Worm (Caenorhabditis elegans) whole organism, L4 larva: ENCODE data around the gene D1086.11.

Experiments used
- R02D3.7 ChIP-seq: fragments of 150-350 bp; sonication (generic microtip); optimal IDR thresholded peaks from 3 replicates; lab custom pipeline; 2014; ENCODE audit warnings: missing biosample characterization, missing genetic modification characterization
- Y105C5A.15 ChIP-seq: fragments of 200-800 bp; sonication (Bioruptor generic); IDR thresholded peaks from 2 replicates; pipeline ENCODE4 v1.3.6; 2022; ENCODE audit warnings: missing genetic modification characterization, missing compliant biosample characterization
- Y48G9A.11 ChIP-seq: fragments of 200-800 bp; sonication (Bioruptor generic); IDR thresholded peaks from 2 replicates; pipeline ENCODE4 v1.3.6; 2022; ENCODE audit warnings: missing genetic modification reagents, missing genetic modification characterization, missing compliant biosample characterization
- Y5F2A.4 ChIP-seq: fragments of 200-800 bp; sonication (Bioruptor generic); optimal IDR thresholded peaks from 2 replicates; lab custom pipeline; 2018; ENCODE audit warnings: mild to moderate bottlenecking, missing genetic modification characterization, missing compliant biosample characterization
- aly-2 ChIP-seq: sonication (generic microtip); optimal IDR thresholded peaks from 2 replicates; lab custom pipeline; 2018; ENCODE audit warnings: missing biosample characterization, missing genetic modification characterization
- arid-1 ChIP-seq: fragments of 200-800 bp; sonication (Bioruptor generic); conservative IDR thresholded peaks from 2 replicates; pipeline ENCODE4 v1.3.6; 2022; ENCODE audit warnings: missing genetic modification reagents, missing genetic modification characterization, missing compliant biosample characterization
- ces-1 ChIP-seq: fragments of 150-350 bp; sonication (generic microtip); optimal IDR thresholded peaks from 4 replicates; lab custom pipeline; 2014; ENCODE audit warnings: missing biosample characterization, missing genetic modification reagents, missing genetic modification characterization
- ctbp-1 ChIP-seq: fragments of 200-800 bp; sonication (Bioruptor generic); IDR thresholded peaks from 2 replicates; pipeline ENCODE4 v1.3.6; 2022; ENCODE audit warnings: missing genetic modification reagents, missing genetic modification characterization, missing compliant biosample characterization
- daf-12 ChIP-seq: fragments of 150-350 bp; optimal IDR thresholded peaks from 2 replicates; lab custom pipeline; 2014; ENCODE audit warnings: missing biosample characterization, missing genetic modification reagents, missing genetic modification characterization
- lir-3 ChIP-seq: sonication (generic microtip); optimal IDR thresholded peaks from 2 replicates; lab custom pipeline; 2016; ENCODE audit warnings: mild to moderate bottlenecking, missing genetic modification characterization, missing compliant biosample characterization
- rbr-2 ChIP-seq: sonication (generic microtip); optimal IDR thresholded peaks from 2 replicates; lab custom pipeline; 2016; ENCODE audit warnings: missing genotype, missing genetic modification characterization, missing compliant biosample characterization
- vab-7 ChIP-seq: fragments of 200-800 bp; sonication (Bioruptor generic); IDR thresholded peaks from 2 replicates; pipeline ENCODE4 v1.3.6; 2022; ENCODE audit warnings: missing genetic modification reagents, missing genetic modification characterization, missing compliant biosample characterization
- ztf-11 ChIP-seq: fragments of 150-350 bp; optimal IDR thresholded peaks from 2 replicates; lab custom pipeline; 2014; ENCODE audit warnings: missing biosample characterization, missing genetic modification characterization

DNA sequence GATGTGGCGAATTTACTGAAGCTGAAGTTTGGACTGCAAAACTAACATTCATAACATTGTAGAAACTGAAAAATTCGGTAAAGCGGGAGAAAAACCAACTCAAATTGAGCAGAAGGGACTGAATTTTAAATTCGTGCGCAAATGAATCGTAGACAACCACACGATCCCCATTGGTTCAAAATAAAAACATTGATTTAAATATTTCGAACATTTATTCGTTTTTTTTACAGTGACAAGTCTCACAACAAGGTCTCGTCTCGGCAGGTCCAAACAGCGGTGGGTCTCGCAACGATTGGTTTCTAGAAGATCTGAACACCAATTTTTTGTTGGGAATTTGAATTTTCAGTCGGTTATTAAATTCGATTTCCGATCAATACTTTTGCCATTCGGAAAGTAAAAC, 11.3 kb downstream of the D1086.11 start, which contains the start of gene D1086.18:
- no peak for TF ChIP-seq rbr-2 (tag; lab: Kevin White, UChicago)
- no peak for TF ChIP-seq arid-1
- TF ChIP-seq Y48G9A.11 (GFP tag; lab: Robert Waterston, UW), result no peak
- no peak for TF ChIP-seq aly-2 (tag; lab: Kevin White, UChicago)
- TF ChIP-seq ztf-11, result no peak
- TF ChIP-seq lir-3 (tag; lab: Kevin White, UChicago), result no peak
- TF ChIP-seq Y5F2A.4, result no peak
- TF ChIP-seq vab-7 (GFP tag; lab: Robert Waterston, UW), result no peak
- TF ChIP-seq ctbp-1 (GFP tag; lab: Robert Waterston, UW), result no peak
- TF ChIP-seq ces-1, result no peak
- TF ChIP-seq daf-12 (tag; lab: Kevin White, UChicago), result no peak
- no peak for TF ChIP-seq R02D3.7 (tag; lab: Kevin White, UChicago)
- no peak for TF ChIP-seq Y105C5A.15 (GFP tag; lab: Robert Waterston, UW)
